Worm (Caenorhabditis elegans) whole organism, L4 larva: ENCODE measurements around the gene K10B2.4.

Source experiments
- F10B5.3 ChIP-seq: sonication (generic microtip); optimal IDR thresholded peaks from 2 replicates; lab custom pipeline; 2016; ENCODE audit warnings: mild to moderate bottlenecking, missing genetic modification characterization, missing compliant biosample characterization
- F37D6.2 ChIP-seq: sonication (generic microtip); optimal IDR thresholded peaks from 2 replicates; lab custom pipeline; 2016; ENCODE audit warnings: mild to moderate bottlenecking, missing genetic modification characterization, missing compliant biosample characterization
- F44E2.7 ChIP-seq: fragments of 200-800 bp; sonication (Bioruptor generic); IDR thresholded peaks from 2 replicates; pipeline ENCODE4 v2.1.2; 2022; ENCODE audit warnings: missing genetic modification characterization, missing compliant biosample characterization
- F49E8.2 ChIP-seq: sonication (generic microtip); optimal IDR thresholded peaks from 2 replicates; lab custom pipeline; 2016; ENCODE audit warnings: missing compliant biosample characterization, mild to moderate bottlenecking, missing genetic modification characterization, borderline replicate concordance
- T26A8.4 ChIP-seq: fragments of 200-800 bp; sonication (Bioruptor generic); IDR thresholded peaks from 2 replicates; pipeline ENCODE4 v1.3.6; 2022; ENCODE audit warnings: missing genetic modification characterization, missing compliant biosample characterization
- Y5F2A.4 ChIP-seq: fragments of 200-800 bp; sonication (Bioruptor generic); optimal IDR thresholded peaks from 2 replicates; lab custom pipeline; 2018; ENCODE audit warnings: mild to moderate bottlenecking, missing genetic modification characterization, missing compliant biosample characterization
- ZK546.5 ChIP-seq, 2 experiments: sonication (generic microtip); optimal IDR thresholded peaks; 2 replicates each; lab custom pipeline; 2017; ENCODE audit warnings: missing biosample characterization in 2 of 2, missing genetic modification characterization in 2 of 2
- aha-1 ChIP-seq: fragments of 150-350 bp; peaks from one replicate; lab custom pipeline; 2014; ENCODE audit warnings: missing biosample characterization, missing genetic modification characterization
- aly-2 ChIP-seq: sonication (generic microtip); optimal IDR thresholded peaks from 2 replicates; lab custom pipeline; 2018; ENCODE audit warnings: missing biosample characterization, missing genetic modification characterization
- arid-1 ChIP-seq: fragments of 200-800 bp; sonication (Bioruptor generic); conservative IDR thresholded peaks from 2 replicates; pipeline ENCODE4 v1.3.6; 2022; ENCODE audit warnings: missing genetic modification reagents, missing genetic modification characterization, missing compliant biosample characterization
- attf-4 ChIP-seq: sonication (generic microtip); optimal IDR thresholded peaks from 3 replicates; lab custom pipeline; 2017; ENCODE audit warnings: missing biosample characterization, missing genetic modification characterization
- ceh-32 ChIP-seq: sonication (generic microtip); optimal IDR thresholded peaks from 2 replicates; lab custom pipeline; 2016; ENCODE audit warnings: mild to moderate bottlenecking, missing genetic modification characterization, missing compliant biosample characterization; ENCODE audit not compliant: poor library complexity
- ces-1 ChIP-seq: fragments of 150-350 bp; sonication (generic microtip); optimal IDR thresholded peaks from 4 replicates; lab custom pipeline; 2014; ENCODE audit warnings: missing biosample characterization, missing genetic modification reagents, missing genetic modification characterization
- daf-19 ChIP-seq: fragments of 200-800 bp; sonication (Bioruptor generic); conservative IDR thresholded peaks from 2 replicates; pipeline ENCODE4 v1.3.6; 2022; ENCODE audit warnings: missing genetic modification characterization, missing compliant biosample characterization
- dmd-8 ChIP-seq: fragments of 200-800 bp; sonication (Bioruptor generic); IDR thresholded peaks from 2 replicates; pipeline ENCODE4 v1.3.6; 2022; ENCODE audit warnings: missing genetic modification characterization, missing compliant biosample characterization
- dpl-1 ChIP-seq: fragments of 150-350 bp; optimal IDR thresholded peaks from 2 replicates; lab custom pipeline; 2014; ENCODE audit warnings: missing biosample characterization, missing genetic modification reagents, missing genetic modification characterization
- fkh-10 ChIP-seq: fragments of 150-350 bp; optimal IDR thresholded peaks from 2 replicates; lab custom pipeline; 2014; ENCODE audit warnings: missing biosample characterization, missing genetic modification reagents, missing genetic modification characterization
- fos-1 ChIP-seq: fragments of 150-350 bp; optimal IDR thresholded peaks from 2 replicates; lab custom pipeline; 2014; ENCODE audit warnings: missing biosample characterization, missing genetic modification characterization
- gei-8 ChIP-seq: fragments of 200-800 bp; sonication (Bioruptor generic); optimal IDR thresholded peaks from 2 replicates; lab custom pipeline; 2018; ENCODE audit warnings: mild to moderate bottlenecking, missing genetic modification characterization, missing compliant biosample characterization
- hlh-11 ChIP-seq: fragments of 200-800 bp; sonication (Bioruptor generic); optimal IDR thresholded peaks from 2 replicates; lab custom pipeline; 2018; ENCODE audit warnings: mild to moderate bottlenecking, missing genetic modification characterization, missing compliant biosample characterization
- hlh-30 ChIP-seq: sonication (generic microtip); optimal IDR thresholded peaks from 2 replicates; lab custom pipeline; 2017; ENCODE audit warnings: antibody characterized with exemption, mild to moderate bottlenecking, missing genetic modification characterization, missing compliant biosample characterization; ENCODE audit not compliant: insufficient read depth
- hmg-1.1 ChIP-seq: fragments of 200-800 bp; sonication (Bioruptor generic); IDR thresholded peaks from 2 replicates; pipeline ENCODE4 v1.3.6; 2022; ENCODE audit warnings: missing genetic modification reagents, missing genetic modification characterization, missing compliant biosample characterization
- jun-1 ChIP-seq: fragments of 150-350 bp; optimal IDR thresholded peaks from 2 replicates; lab custom pipeline; 2014; ENCODE audit warnings: missing biosample characterization, missing genetic modification reagents, missing genetic modification characterization
- lim-7 ChIP-seq: fragments of 200-800 bp; sonication (Bioruptor generic); IDR thresholded peaks from 2 replicates; pipeline ENCODE4 v1.3.6; 2022; ENCODE audit warnings: missing genetic modification characterization, missing compliant biosample characterization
- lin-15B ChIP-seq: fragments of 150-350 bp; sonication (generic microtip); optimal IDR thresholded peaks from 3 replicates; lab custom pipeline; 2014; ENCODE audit warnings: missing biosample characterization, missing genetic modification characterization
- lin-39 ChIP-seq: fragments of 150-350 bp; optimal IDR thresholded peaks from 2 replicates; lab custom pipeline; 2014; ENCODE audit warnings: missing biosample characterization, missing genetic modification reagents, missing genetic modification characterization
- madf-5 ChIP-seq, 2 experiments: fragments of 200-800 bp; sonication (Bioruptor generic); IDR thresholded peaks; 2 replicates each; pipeline ENCODE4 v1.3.6; 2022; ENCODE audit warnings: missing compliant biosample characterization in 2 of 2, missing genetic modification characterization in 2 of 2
- mdt-29 ChIP-seq: fragments of 200-800 bp; sonication (Bioruptor generic); IDR thresholded peaks from 2 replicates; pipeline ENCODE4 v1.3.6; 2022; ENCODE audit warnings: missing genetic modification reagents, missing genetic modification characterization, missing compliant biosample characterization
- mep-1 ChIP-seq: fragments of 150-350 bp; sonication (generic microtip); optimal IDR thresholded peaks from 3 replicates; lab custom pipeline; 2014; ENCODE audit warnings: missing biosample characterization, missing genetic modification characterization
- mes-2 ChIP-seq: sonication (generic microtip); optimal IDR thresholded peaks from 2 replicates; lab custom pipeline; 2016; ENCODE audit warnings: missing genotype, mild to moderate bottlenecking, missing genetic modification characterization, missing compliant biosample characterization; ENCODE audit not compliant: poor library complexity, severe bottlenecking
- mxl-2 ChIP-seq: fragments of 200-800 bp; sonication (Bioruptor generic); conservative IDR thresholded peaks from 2 replicates; pipeline ENCODE4 v1.3.6; 2022; ENCODE audit warnings: missing genetic modification reagents, missing genetic modification characterization, missing compliant biosample characterization
- mxl-3 ChIP-seq: fragments of 200-800 bp; sonication (Bioruptor generic); optimal IDR thresholded peaks from 2 replicates; lab custom pipeline; 2018; ENCODE audit warnings: mild to moderate bottlenecking, missing genetic modification characterization, missing compliant biosample characterization
- nhr-102 ChIP-seq: sonication (generic microtip); optimal IDR thresholded peaks from 2 replicates; lab custom pipeline; 2016; ENCODE audit warnings: mild to moderate bottlenecking, missing genetic modification characterization, moderate library complexity, missing compliant biosample characterization
- nhr-28 ChIP-seq: fragments of 150-350 bp; optimal IDR thresholded peaks from 2 replicates; lab custom pipeline; 2014; ENCODE audit warnings: missing biosample characterization, missing genetic modification characterization
- nhr-41 ChIP-seq: fragments of 200-800 bp; sonication (Bioruptor generic); IDR thresholded peaks from 2 replicates; pipeline ENCODE4 v1.3.6; 2022; ENCODE audit warnings: missing genetic modification reagents, missing genetic modification characterization, missing compliant biosample characterization
- nhr-42 ChIP-seq: fragments of 200-800 bp; sonication (Bioruptor generic); IDR thresholded peaks from 2 replicates; pipeline ENCODE4 v1.3.6; 2022; ENCODE audit warnings: missing genetic modification characterization, missing compliant biosample characterization
- nhr-6 ChIP-seq: fragments of 150-350 bp; optimal IDR thresholded peaks from 2 replicates; lab custom pipeline; 2014; ENCODE audit warnings: missing biosample characterization, missing genetic modification characterization
- pqm-1 ChIP-seq: sonication (generic microtip); optimal IDR thresholded peaks from 2 replicates; lab custom pipeline; 2017; ENCODE audit warnings: missing biosample characterization, missing genetic modification characterization
- rbr-2 ChIP-seq: sonication (generic microtip); optimal IDR thresholded peaks from 2 replicates; lab custom pipeline; 2016; ENCODE audit warnings: missing genotype, missing genetic modification characterization, missing compliant biosample characterization
- sdz-12 ChIP-seq: fragments of 200-800 bp; sonication (Bioruptor generic); optimal IDR thresholded peaks from 2 replicates; lab custom pipeline; 2018; ENCODE audit warnings: mild to moderate bottlenecking, missing genetic modification characterization, missing compliant biosample characterization
- set-16 ChIP-seq: fragments of 200-800 bp; sonication (Bioruptor generic); IDR thresholded peaks from 2 replicates; pipeline ENCODE4 v1.3.6; 2022; ENCODE audit warnings: missing genetic modification reagents, missing genetic modification characterization, missing compliant biosample characterization
- skn-1 ChIP-seq: fragments of 150-350 bp; optimal IDR thresholded peaks from 2 replicates; lab custom pipeline; 2014; ENCODE audit warnings: missing biosample characterization, missing genetic modification characterization
- snpc-4 ChIP-seq: fragments of 150-350 bp; optimal IDR thresholded peaks from 2 replicates; lab custom pipeline; 2014; ENCODE audit warnings: missing biosample characterization, missing genetic modification characterization
- spr-1 ChIP-seq: sonication (generic microtip); optimal IDR thresholded peaks from 2 replicates; lab custom pipeline; 2016; ENCODE audit warnings: mild to moderate bottlenecking, missing genetic modification characterization, missing compliant biosample characterization
- unc-130 ChIP-seq: sonication (generic microtip); optimal IDR thresholded peaks from 2 replicates; lab custom pipeline; 2016; ENCODE audit warnings: missing genetic modification reagents, missing genetic modification characterization, missing compliant biosample characterization
- unc-39 ChIP-seq: sonication (generic microtip); optimal IDR thresholded peaks from 2 replicates; lab custom pipeline; 2017; ENCODE audit warnings: missing biosample characterization, missing genetic modification characterization
- vab-7 ChIP-seq: fragments of 200-800 bp; sonication (Bioruptor generic); IDR thresholded peaks from 2 replicates; pipeline ENCODE4 v1.3.6; 2022; ENCODE audit warnings: missing genetic modification reagents, missing genetic modification characterization, missing compliant biosample characterization
- zag-1 ChIP-seq: fragments of 150-350 bp; optimal IDR thresholded peaks from 2 replicates; lab custom pipeline; 2014; ENCODE audit warnings: missing biosample characterization, missing genetic modification characterization
- zfp-2 ChIP-seq: sonication (generic microtip); optimal IDR thresholded peaks from 2 replicates; lab custom pipeline; 2016; ENCODE audit warnings: mild to moderate bottlenecking, missing genetic modification characterization, missing compliant biosample characterization
- zfp-3 ChIP-seq: fragments of 200-800 bp; sonication (Bioruptor generic); conservative IDR thresholded peaks from 2 replicates; pipeline ENCODE4 v1.3.6; 2022; ENCODE audit warnings: missing genetic modification reagents, missing genetic modification characterization, missing compliant biosample characterization

Gene K10B2.4

DNA sequence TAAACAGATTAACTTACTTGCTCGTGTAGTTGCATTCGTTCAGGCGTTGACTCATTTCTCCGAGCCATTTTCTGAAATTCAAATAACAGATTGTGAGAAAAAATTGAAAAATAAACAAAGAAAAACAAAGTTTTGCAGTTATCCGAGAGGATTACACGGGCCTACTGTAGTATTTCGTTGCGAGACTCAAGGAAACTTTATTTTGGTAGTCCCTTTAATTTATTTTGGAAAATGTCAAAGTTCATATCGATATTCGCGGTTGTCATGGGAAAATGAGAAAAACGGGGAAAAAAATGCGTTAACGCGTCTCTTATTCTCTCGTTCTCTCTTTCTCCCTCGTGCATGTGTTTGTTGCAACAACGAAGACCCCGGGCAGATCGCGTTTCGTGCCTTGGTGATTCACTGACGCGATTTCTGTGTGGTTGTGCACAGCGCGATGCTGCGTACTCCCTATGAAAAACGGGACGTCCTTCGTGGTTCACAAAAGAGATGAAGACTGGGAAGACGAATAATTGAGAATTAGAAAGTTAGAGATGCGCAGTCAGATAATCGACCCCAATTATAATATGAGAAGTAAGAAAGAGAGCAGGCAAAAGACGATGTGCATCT, 29.4 kb downstream of the K10B2.4 start, which contains the start of gene set-4 (continued):
- TF ChIP-seq hmg-1.1 = peak; percentile 88
- TF ChIP-seq zfp-2 = peak; percentile 52
- TF ChIP-seq spr-1 (tag; lab: Kevin White, UChicago) = peak; percentile 87
- peak; percentile 41 for TF ChIP-seq F10B5.3 (tag; lab: Kevin White, UChicago)
- no peak for TF ChIP-seq aly-2 (tag; lab: Kevin White, UChicago)
- TF ChIP-seq vab-7 = 0 out of 2 replicates have a peak, but pooled peaks have one; percentile 29
- TF ChIP-seq F49E8.2 (tag; lab: Kevin White, UChicago) = no peak
- TF ChIP-seq daf-19 (GFP tag; lab: Robert Waterston, UW) = 0 out of 2 replicates have a peak, but pooled peaks have one; percentile 59

DNA sequence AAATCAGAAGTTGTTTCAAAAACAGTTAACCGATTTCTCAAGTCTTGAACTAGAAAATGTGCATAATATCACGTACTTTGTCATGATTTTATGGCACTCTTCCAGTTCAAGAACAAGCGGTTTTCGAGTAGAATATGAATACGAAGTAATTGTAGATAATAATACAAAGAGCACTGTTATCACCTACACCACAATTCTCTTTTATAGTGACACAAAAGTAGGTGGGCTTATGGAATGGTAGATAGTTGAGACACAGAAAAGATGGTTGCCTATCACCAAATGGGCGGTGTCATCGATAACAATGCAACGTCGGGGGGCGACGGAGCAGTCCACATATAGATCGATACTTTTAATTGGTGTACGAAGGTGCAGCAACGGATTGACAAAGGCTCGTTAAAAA, 32.1 kb downstream of the K10B2.4 start:
- no peak for TF ChIP-seq ces-1 (GFP tag; lab: Kevin White, UChicago)
- TF ChIP-seq ceh-32 (tag; lab: Kevin White, UChicago) = no peak
- no peak for TF ChIP-seq F44E2.7 (GFP tag; lab: Robert Waterston, UW)
- no peak for TF ChIP-seq jun-1 (tag; lab: Kevin White, UChicago)
- no peak for TF ChIP-seq sdz-12 (GFP tag; lab: Kevin White, UChicago)
- no peak for TF ChIP-seq mdt-29 (GFP tag; lab: Robert Waterston, UW)
- TF ChIP-seq aha-1 = peak; percentile 53
- TF ChIP-seq zag-1 = no peak
- peak; percentile 47 for TF ChIP-seq mxl-3 (GFP tag; lab: Kevin White, UChicago)
- no peak for TF ChIP-seq lin-15B (tag; lab: Kevin White, UChicago)
- no peak for TF ChIP-seq skn-1 (tag; lab: Kevin White, UChicago)
- no peak for TF ChIP-seq lim-7 (GFP tag; lab: Robert Waterston, UW)
- TF ChIP-seq T26A8.4 = no peak
- no peak for TF ChIP-seq F37D6.2 (tag; lab: Kevin White, UChicago)
- TF ChIP-seq rbr-2 (tag; lab: Kevin White, UChicago) = no peak
- no peak for TF ChIP-seq dmd-8 (GFP tag; lab: Robert Waterston, UW)
- TF ChIP-seq hlh-30 (tag; lab: Kevin White, UChicago) = peak; percentile 13
- no peak for TF ChIP-seq arid-1 (GFP tag; lab: Robert Waterston, UW)
- peak; percentile 35 for TF ChIP-seq nhr-102 (tag; lab: Kevin White, UChicago)
- no peak for TF ChIP-seq fos-1
- no peak for TF ChIP-seq nhr-42
- TF ChIP-seq set-16 (GFP tag; lab: Robert Waterston, UW) = no peak
- TF ChIP-seq nhr-41 = no peak
- no peak for TF ChIP-seq unc-39
- no peak for TF ChIP-seq snpc-4 (tag; lab: Kevin White, UChicago)
- no peak for TF ChIP-seq lin-39 (tag; lab: Kevin White, UChicago)
- no peak for TF ChIP-seq F10B5.3 (tag; lab: Kevin White, UChicago)
- TF ChIP-seq mes-2 = peak; percentile 18
- no peak for TF ChIP-seq F49E8.2 (tag; lab: Kevin White, UChicago)
- TF ChIP-seq gei-8 = no peak
- peak; percentile 88 for TF ChIP-seq hlh-11 (tag; lab: Kevin White, UChicago)
- no peak for TF ChIP-seq attf-4 (tag; lab: Kevin White, UChicago)
- TF ChIP-seq mep-1 (tag; lab: Kevin White, UChicago) = peak; percentile 27
- TF ChIP-seq ZK546.5 (tag; optimal IDR thresholded peaks at IDR 0.05; lab: Kevin White, UChicago) = no peak
- TF ChIP-seq nhr-6 (tag; lab: Kevin White, UChicago) = no peak
- TF ChIP-seq madf-5 (GFP tag; IDR thresholded peaks at IDR 0.05; lab: Robert Waterston, UW) = no peak
- TF ChIP-seq spr-1 (tag; lab: Kevin White, UChicago) = no peak
- peak; percentile 97 for TF ChIP-seq nhr-28
- no peak for TF ChIP-seq mxl-2 (GFP tag; lab: Robert Waterston, UW)
- no peak for TF ChIP-seq aly-2 (tag; lab: Kevin White, UChicago)
- peak; percentile 99 for TF ChIP-seq pqm-1 (tag; lab: Kevin White, UChicago)
- TF ChIP-seq dpl-1 (GFP tag; lab: Kevin White, UChicago) = no peak
- TF ChIP-seq unc-130 = no peak
- no peak for TF ChIP-seq zfp-3 (GFP tag; lab: Robert Waterston, UW)
- TF ChIP-seq fkh-10 (GFP tag; lab: Kevin White, UChicago) = no peak
- no peak for TF ChIP-seq Y5F2A.4 (GFP tag; lab: Kevin White, UChicago)
